Fruit fly (Drosophila melanogaster): ENCODE results near the gene Zasp66.

DNA sequence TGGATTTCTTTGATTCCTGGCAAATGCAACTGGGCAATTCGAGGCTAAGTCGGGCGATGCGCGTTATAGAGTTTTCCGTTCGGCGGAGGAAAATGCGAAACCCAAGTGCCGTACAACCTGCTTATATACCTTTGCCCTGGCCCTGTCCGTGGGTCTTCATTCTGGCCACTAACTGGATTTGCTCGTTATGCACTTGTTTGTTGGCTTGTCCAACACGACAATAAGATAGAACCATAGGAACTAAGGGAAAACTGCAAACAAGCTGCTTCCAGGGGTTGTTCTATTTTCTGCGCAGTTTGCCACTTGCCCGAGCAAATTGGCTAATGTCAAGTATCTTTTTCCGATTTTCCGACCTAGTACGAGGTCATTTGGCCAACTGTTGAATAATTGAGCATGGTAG lies 24.7 kb downstream of the Zasp66 start, which contains the start of gene Arr2:
- TF ChIP-seq EcR (GFP tag; optimal IDR thresholded peaks at IDR 0.05) (no peak), usp (GFP tag; optimal IDR thresholded peaks at IDR 0.05) (no peak), CG8478 (optimal IDR thresholded peaks at IDR 0.05) (no peak), psq (optimal IDR thresholded peaks at IDR 0.05) (no peak), pan (optimal IDR thresholded peaks at IDR 0.05) (no peak)
